Fruit fly (Drosophila melanogaster) whole organism, larva: ENCODE measurements around the gene CG14455.
"Not testable (repeated sequence)": the region's sequence is repeated elsewhere in the genome, so short reads cannot be mapped to it uniquely, and the experiment has no call there.

ENCODE experiments used
- noc ChIP-seq: fragments of 200-800 bp; sonication (Bioruptor generic); optimal IDR thresholded peaks from 3 replicates; lab custom pipeline; 2019; ENCODE audit warnings: missing biosample characterization, mild to moderate bottlenecking, missing genetic modification characterization, moderate library complexity

Gene CG14455

DNA sequence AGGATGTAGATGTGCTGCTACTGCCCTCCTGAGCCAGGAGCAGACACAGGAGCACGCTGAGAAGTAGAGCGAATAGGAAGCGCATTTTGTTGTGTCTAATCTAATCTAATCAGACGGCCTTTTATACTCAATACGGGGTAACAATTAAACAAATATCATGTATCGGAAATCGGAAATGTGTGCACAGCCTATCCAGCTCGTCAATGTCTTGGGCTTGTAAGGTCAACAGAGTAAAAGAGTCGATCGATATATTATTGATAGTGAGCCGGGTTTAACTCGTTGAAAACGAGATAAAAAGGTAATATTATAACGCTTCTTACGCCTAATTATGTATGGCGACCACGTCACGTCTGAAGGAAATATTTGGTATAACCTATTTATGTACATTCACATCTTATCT is 5.5 kb upstream of the CG14455 start, which contains the start of gene CG14454:
Gene CG14454 (minus strand): TSS at position 101 of the 400 bp plus-strand sequence.
- TF ChIP-seq noc (tag; lab: Kevin White, UChicago), result not testable (repeated sequence)

DNA sequence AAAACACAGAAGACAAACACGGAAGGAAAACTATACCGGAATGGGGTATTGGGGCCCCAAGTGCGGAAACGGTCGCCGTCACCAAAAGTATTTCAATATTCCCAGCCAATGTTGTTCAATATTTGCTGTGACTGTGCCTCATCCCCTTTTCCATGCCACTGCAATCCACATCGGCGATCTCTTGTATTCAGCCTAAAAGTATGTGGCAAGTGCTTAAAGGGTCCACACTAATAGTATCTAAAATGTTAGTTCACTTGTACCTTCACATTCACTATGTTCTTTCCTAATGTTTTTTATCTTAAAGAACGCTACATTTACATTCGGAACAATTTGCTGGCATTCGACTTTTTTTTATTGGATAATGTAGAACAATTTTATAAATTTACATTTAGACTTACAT is 6.0 kb downstream of the CG14455 start:
- TF ChIP-seq noc (tag; lab: Kevin White, UChicago), result no peak

DNA sequence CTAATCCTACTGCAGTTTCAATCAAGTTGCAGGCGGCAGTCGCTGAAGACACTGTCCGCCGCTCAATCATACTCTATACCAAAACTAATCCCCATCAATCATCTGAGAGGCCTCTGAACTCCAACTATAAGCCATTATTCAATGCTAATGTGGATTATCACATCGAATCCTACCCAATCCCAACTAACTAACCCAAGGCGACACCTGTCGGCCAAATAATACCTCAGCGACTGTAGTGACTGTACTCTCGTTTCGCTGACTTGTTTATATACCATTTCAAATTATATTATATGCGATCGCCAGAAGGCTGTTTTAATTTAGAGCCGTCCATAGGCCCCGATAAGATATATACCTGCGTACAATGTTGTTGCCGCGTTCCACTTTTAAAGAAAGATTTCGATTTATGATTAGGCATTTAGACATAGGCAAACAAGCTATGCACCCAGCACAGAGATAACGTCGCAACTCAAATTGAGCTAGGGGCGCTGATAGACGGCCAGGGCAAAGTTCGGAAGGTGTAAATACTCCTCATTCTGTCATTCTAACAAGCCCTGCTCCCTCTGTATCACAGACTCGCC is 15.1 kb downstream of the CG14455 start:
- peak; percentile 25 for TF ChIP-seq noc (tag; lab: Kevin White, UChicago)

DNA sequence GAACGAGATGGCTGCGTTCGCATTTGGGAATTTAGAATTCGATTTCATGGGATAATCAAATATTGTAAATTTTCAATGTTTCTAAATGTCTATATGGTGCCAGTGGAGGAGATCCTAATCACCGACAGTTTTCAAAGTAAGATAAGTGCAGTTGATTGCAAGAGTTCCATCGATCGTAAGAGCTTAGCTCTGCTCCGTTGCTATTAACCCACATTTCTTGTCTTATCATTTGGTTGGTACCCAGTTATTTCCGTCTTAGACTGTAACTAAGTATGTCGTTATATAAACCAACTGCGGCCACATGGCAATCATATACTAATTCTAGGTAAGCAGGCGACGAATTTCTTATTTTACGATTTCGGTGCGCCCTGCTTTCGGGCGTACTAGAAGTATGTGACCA is 16.7 kb downstream of the CG14455 start:
- TF ChIP-seq noc (tag; lab: Kevin White, UChicago), result no peak

DNA sequence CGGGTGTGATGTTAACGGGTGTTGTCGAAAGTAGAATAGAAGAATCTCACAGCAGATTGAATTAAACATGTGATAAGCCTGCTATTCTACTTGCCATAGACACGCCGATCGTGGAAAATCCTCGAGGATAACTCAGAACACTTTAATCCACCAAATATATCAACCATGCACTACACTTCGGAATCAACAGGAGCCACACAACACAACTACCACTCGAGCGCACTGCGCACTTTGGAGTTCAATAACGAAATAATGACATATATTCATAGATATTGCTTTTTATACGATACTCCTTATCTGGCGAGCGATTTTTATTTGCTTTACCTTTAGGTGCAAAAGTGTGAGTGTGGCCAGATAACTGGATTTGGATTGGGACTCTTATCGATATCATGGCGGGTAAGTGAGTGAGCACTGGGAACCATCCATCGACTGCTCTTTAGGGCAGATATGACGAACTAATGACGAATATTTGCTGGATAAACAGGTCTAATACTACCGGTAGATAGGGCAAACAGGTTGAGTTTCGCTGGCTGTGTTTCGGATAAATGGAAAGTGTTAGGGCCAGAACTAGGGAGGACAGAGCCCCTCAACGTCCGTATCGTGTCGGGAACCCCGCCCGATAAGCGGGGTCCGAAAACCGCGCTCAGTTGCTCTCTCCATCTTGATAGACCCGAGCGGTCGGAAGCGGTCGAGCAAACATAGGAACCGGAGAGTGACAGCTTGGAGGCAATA is 17.4 kb downstream of the CG14455 start, which contains the start of gene Jhbp6:
Gene Jhbp6 (plus strand): TSS at position 682 of the 732 bp plus-strand sequence.
- peak; percentile 15 for TF ChIP-seq noc (tag; lab: Kevin White, UChicago)

DNA sequence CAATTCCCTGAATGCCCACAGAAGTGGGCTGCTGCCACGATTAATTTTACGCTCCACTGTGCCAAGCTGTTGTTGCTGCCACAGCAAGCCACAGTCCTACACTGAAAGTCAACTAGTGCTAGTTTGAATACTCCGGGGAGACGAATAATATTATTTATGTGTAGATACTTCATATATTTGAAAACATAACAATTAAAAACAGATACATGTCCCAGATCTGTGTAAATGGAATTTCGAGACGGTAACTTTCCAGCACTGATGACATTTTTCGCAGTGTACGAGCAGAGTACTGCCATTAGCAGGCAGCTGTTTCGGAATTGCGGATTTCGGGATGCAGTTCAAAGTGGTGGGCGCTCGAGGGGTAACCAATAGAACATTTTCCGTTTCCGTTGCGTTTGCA is 21.8 kb downstream of the CG14455 start:
- TF ChIP-seq noc (tag; lab: Kevin White, UChicago), result no peak

DNA sequence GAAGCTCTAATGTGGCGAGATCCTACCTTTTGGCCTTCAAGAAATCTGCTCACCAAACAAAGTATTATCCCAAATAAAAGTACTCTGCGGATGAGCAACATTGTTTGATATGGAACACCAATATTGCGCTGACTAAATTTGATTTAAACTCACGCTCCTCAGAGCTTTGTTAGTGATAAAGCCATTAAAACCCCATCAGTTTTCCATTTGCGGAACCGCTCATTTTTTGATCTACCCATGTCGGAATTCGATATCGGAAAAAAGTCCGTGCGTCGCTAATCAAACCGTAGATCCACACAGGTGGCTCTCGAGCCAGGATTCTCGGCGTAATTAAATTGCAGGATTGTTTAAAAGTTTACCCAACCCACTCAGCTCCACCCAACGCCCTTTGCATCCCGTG is 34.5 kb downstream of the CG14455 start, which contains the start of gene CG33772:
Gene CG33772 (minus strand): TSS at position 101 of the 400 bp plus-strand sequence.
- TF ChIP-seq noc (tag; lab: Kevin White, UChicago), result no peak

DNA sequence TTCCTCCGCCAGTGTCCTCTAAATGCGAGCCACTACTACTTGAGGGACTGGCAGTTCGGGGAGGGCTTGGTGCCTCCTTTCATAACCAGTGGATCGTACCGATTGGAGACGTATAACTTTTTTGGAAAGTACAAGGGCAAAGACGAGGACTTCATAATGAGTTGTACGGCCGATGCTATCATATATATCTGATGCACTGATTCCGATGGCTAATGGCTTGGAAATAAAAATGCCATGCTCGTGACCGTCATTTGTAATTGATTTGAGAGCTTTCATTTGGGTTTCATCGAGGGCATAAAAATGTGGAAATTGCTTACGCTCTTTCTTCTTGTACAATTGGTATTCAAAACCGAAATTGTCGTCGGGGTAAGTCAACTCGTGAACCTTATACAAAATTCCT is 37.8 kb downstream of the CG14455 start, which contains the start of gene CG33771:
Gene CG33771 (plus strand): TSS at position 301 of the 400 bp plus-strand sequence.
- no peak for TF ChIP-seq noc (tag; lab: Kevin White, UChicago)

DNA sequence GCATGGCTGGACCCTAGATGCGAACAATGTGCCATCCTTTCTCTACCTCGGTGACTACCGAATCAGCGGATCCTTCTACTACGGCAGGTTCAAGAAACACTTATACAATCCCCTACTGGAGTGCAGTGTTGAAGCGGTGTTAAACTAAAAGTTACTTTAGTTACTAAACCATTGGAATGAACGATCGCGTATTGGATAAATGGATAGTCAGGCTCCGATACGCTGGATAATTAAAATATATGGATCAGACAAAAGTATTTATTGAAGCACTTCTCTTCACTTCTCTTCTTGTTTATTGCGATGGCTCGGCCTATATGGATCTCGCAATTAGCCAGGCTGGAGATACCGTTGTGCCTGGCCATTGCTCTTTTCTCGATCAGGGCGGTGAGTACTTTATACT is 38.5 kb downstream of the CG14455 start, which contains the start of gene CG33770:
Gene CG33770 (plus strand): TSS at position 301 of the 400 bp plus-strand sequence.
- TF ChIP-seq noc (tag; lab: Kevin White, UChicago), result no peak

DNA sequence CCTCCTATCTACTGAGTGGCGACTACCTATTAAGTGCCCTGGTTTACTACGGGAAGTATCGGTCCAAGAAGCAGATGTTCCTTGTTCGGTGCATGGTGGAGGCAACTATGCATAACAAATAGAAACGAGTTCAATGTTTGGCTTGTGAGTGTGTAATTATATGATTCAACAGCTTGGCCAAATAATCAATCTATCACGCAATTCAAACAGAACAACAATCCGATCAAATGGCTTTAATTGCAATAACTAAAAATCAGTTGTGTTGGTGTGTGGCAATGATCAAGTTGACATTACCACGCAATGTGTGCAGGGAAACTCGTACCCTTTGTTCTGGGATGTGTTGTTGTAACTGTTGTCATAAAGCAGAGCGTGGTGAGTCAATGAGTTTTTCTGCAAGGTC is 39.3 kb downstream of the CG14455 start, which contains the start of gene CG33769:
Gene CG33769 (plus strand): TSS at position 301 of the 400 bp plus-strand sequence.
- TF ChIP-seq noc (tag; lab: Kevin White, UChicago), result no peak

DNA sequence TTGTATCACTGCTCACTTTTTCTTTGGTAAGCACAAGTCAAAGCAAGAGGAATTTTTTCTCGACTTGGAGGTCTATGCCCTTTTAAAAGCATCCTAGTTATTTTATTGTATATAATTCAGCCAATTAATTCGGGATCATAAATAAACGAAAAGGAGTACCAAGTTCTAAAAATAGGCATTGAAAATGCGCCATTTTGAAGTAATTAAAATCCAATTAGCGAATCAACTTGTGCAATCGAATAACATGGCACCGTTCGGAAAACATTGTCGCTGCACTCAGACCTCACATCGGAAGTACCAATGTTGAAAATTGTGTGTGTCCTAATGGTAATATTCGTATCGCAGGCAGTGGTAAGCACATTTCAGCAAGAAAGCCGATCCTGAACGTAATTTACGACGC is 40.0 kb downstream of the CG14455 start, which contains the start of gene CG33768:
Gene CG33768 (plus strand): TSS at position 301 of the 400 bp plus-strand sequence.
- no peak for TF ChIP-seq noc (tag; lab: Kevin White, UChicago)

DNA sequence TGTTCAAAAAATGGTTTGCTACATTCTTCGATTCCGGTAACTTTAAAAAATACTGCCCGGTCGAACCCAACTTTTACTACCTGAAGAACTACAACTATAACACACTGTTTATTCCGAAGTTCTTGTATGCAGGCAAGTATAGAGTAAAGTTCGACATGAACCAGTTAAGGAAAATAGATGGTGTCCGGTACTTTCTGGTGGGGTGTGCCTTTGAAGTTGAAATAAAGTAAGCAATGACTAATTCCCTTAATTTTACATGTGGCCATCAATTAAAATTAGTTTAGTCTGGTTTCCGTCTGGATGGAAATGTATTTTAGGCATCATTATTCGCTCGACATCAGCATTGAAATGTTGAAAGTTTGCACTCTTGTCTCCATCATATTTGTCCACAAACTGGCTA is 40.9 kb downstream of the CG14455 start, which contains the start of gene CG33767:
Gene CG33767 (plus strand): TSS at position 301 of the 400 bp plus-strand sequence.
- no peak for TF ChIP-seq noc (tag; lab: Kevin White, UChicago)

DNA sequence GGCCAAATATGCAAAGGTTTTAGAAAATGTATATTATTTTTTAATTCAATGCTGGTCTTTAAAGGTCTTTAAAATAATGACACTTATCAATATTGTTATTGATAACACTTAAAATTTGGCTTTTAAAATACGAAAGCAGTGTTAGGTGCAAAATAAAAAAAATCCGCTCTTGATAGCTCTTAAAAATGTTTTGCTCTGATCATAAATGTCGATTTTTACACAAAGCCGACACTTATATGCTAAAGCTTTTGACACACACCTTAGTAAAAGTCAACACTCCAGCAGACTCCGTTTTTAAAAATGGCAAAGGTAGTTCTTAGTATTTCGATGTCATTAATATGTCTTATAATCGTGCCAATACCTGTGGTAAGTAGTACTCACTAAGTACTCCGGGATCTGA is 41.6 kb downstream of the CG14455 start, which contains the start of gene CG33766:
Gene CG33766 (plus strand): TSS at position 301 of the 400 bp plus-strand sequence.
- no peak for TF ChIP-seq noc (tag; lab: Kevin White, UChicago)

DNA sequence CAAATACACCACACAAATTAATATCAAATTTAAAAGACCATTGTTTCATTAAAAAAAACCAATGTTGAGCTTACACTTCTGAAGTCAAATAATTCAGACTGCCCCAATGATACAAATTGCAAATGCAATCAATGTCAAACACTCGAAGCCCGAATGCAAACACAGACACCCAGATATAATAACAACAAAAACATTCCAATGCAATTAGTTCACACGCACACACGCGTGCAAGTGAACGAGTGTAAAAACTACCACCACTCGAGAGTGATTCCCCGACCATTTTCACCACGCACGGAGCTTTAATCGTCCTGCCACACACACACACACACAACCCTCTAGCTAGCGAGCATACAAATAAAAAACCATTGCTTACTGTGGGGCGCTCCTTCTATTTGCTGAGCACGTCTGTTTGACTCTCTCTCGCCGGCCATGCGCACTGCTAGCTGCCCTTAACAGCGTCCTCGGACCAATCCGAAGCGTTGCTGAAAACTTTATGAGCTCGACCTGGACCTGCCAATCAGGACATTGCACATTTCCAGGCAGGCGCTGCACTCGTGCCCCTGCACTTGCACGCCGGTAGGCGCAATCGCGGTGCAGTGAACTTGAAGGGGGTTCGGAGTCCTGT is 44.5 kb downstream of the CG14455 start:
- no peak for TF ChIP-seq noc (tag; lab: Kevin White, UChicago)

DNA sequence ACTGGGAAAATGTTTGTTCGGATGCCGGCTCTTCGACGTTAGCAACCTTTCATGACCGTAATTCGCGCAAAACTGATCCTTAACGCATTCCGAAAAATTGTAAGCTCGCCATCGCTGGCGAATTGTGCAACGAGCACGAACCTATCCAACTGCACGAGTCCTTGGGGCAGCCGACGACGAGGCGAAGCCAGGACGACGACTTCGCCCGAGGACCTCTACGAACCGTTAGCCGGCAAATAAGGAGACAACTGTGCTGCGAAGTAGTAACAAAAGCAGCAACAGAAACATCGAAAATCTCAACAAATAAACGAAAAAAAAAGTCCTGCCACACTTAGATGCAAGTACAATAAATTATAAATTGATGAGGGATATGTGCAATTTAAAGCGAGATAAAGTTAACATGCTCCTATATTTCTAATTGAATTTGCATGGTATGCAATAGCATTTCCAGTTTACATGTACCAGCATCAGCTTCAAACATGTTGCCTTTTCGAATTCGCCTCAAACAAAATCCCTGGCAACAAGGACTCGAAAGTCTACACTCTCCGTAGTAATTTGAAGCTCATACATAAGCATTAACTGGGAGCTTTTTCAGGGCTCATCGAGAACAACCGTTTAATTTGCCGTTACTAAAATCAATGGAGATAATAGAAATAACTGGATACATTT is 48.9 kb downstream of the CG14455 start, which contains the start of gene CG14459:
Gene CG14459 (minus strand): TSS at position 51 of the 669 bp plus-strand sequence.
- TF ChIP-seq noc (tag; lab: Kevin White, UChicago), result no peak
